Worm (Caenorhabditis elegans) whole organism, mixed stage, embryonic: Measurements from ENCODE around the gene Y41C4A.18.

Experiments used
- blmp-1 ChIP-seq: fragments of 150-350 bp; optimal IDR thresholded peaks from 2 replicates; lab custom pipeline; 2014; ENCODE audit warnings: missing biosample characterization, missing genetic modification characterization
- ceh-39 ChIP-seq: fragments of 150-350 bp; optimal IDR thresholded peaks from 2 replicates; lab custom pipeline; 2014; ENCODE audit warnings: missing biosample characterization, missing genetic modification characterization
- ceh-83 ChIP-seq: fragments of 200-800 bp; sonication (Bioruptor generic); optimal IDR thresholded peaks from 2 replicates; lab custom pipeline; 2018; ENCODE audit warnings: mild to moderate bottlenecking, missing genetic modification characterization, missing compliant biosample characterization
- ces-1 ChIP-seq: fragments of 150-350 bp; optimal IDR thresholded peaks from 2 replicates; lab custom pipeline; 2014; ENCODE audit warnings: missing biosample characterization, missing genetic modification reagents, missing genetic modification characterization
- cnd-1 ChIP-seq: fragments of 200-800 bp; sonication (Bioruptor generic); optimal IDR thresholded peaks from 2 replicates; lab custom pipeline; 2018; ENCODE audit warnings: mild to moderate bottlenecking, missing genetic modification characterization, missing compliant biosample characterization
- drap-1 ChIP-seq: fragments of 200-800 bp; sonication (Bioruptor generic); optimal IDR thresholded peaks from 3 replicates; lab custom pipeline; 2018; ENCODE audit warnings: mild to moderate bottlenecking, missing genetic modification characterization, missing compliant biosample characterization
- elt-1 ChIP-seq: sonication (generic microtip); optimal IDR thresholded peaks from 2 replicates; lab custom pipeline; 2017; ENCODE audit warnings: missing genetic modification characterization, mild to moderate bottlenecking, missing compliant biosample characterization, antibody characterized with exemption, moderate library complexity, borderline replicate concordance; ENCODE audit not compliant: insufficient read depth
- elt-3 ChIP-seq: fragments of 150-350 bp; optimal IDR thresholded peaks from 2 replicates; lab custom pipeline; 2014; ENCODE audit warnings: missing biosample characterization, missing genetic modification characterization
- ham-2 ChIP-seq: fragments of 200-800 bp; sonication (Bioruptor generic); optimal IDR thresholded peaks from 2 replicates; lab custom pipeline; 2018; ENCODE audit warnings: mild to moderate bottlenecking, missing genetic modification characterization, missing compliant biosample characterization
- hlh-1 ChIP-seq: fragments of 150-350 bp; optimal IDR thresholded peaks from 2 replicates; lab custom pipeline; 2014; ENCODE audit warnings: missing biosample characterization, missing genetic modification reagents, missing genetic modification characterization
- lin-32 ChIP-seq: fragments of 200-800 bp; sonication (Bioruptor generic); optimal IDR thresholded peaks from 2 replicates; lab custom pipeline; 2018; ENCODE audit warnings: mild to moderate bottlenecking, missing genetic modification characterization, missing compliant biosample characterization
- lsy-2 ChIP-seq: fragments of 150-350 bp; optimal IDR thresholded peaks from 2 replicates; lab custom pipeline; 2014; ENCODE audit warnings: missing biosample characterization, missing genetic modification characterization
- mab-5 ChIP-seq: fragments of 150-350 bp; optimal IDR thresholded peaks from 2 replicates; lab custom pipeline; 2014; ENCODE audit warnings: missing biosample characterization, missing genetic modification characterization
- mep-1 ChIP-seq: fragments of 150-350 bp; optimal IDR thresholded peaks from 2 replicates; lab custom pipeline; 2017; ENCODE audit warnings: missing biosample characterization, missing genetic modification reagents, missing genetic modification characterization, inconsistent platforms
- mls-2 ChIP-seq: sonication (generic microtip); optimal IDR thresholded peaks from 2 replicates; lab custom pipeline; 2016; ENCODE audit warnings: mild to moderate bottlenecking, missing genetic modification characterization, moderate library complexity, missing compliant biosample characterization
- nhr-2 ChIP-seq: fragments of 150-350 bp; optimal IDR thresholded peaks from 2 replicates; lab custom pipeline; 2014; ENCODE audit warnings: missing biosample characterization, missing genetic modification characterization
- nhr-237 ChIP-seq: fragments of 150-350 bp; optimal IDR thresholded peaks from 2 replicates; lab custom pipeline; 2014; ENCODE audit warnings: missing biosample characterization, missing genetic modification characterization
- pha-4 ChIP-seq: fragments of 150-350 bp; optimal IDR thresholded peaks from 2 replicates; lab custom pipeline; 2018; ENCODE audit warnings: missing biosample characterization, missing genetic modification reagents, missing genetic modification characterization
- sptf-1 ChIP-seq: sonication (generic microtip); optimal IDR thresholded peaks from 2 replicates; lab custom pipeline; 2017; ENCODE audit warnings: mild to moderate bottlenecking, missing genetic modification characterization, moderate library complexity, missing compliant biosample characterization
- tbx-8 ChIP-seq: fragments of 200-800 bp; sonication (Bioruptor generic); optimal IDR thresholded peaks from 2 replicates; lab custom pipeline; 2018; ENCODE audit warnings: mild to moderate bottlenecking, missing genetic modification characterization, moderate library complexity, missing compliant biosample characterization
- unc-120 ChIP-seq: sonication (generic microtip); optimal IDR thresholded peaks from 2 replicates; lab custom pipeline; 2017; ENCODE audit warnings: missing genetic modification characterization, missing compliant biosample characterization; ENCODE audit not compliant: poor library complexity, severe bottlenecking
- unc-39 ChIP-seq: fragments of 150-350 bp; optimal IDR thresholded peaks from 2 replicates; lab custom pipeline; 2014; ENCODE audit warnings: missing biosample characterization, missing genetic modification characterization
- zip-8 ChIP-seq: fragments of 150-350 bp; optimal IDR thresholded peaks from 2 replicates; lab custom pipeline; 2014; ENCODE audit warnings: missing biosample characterization, missing genetic modification characterization
- ztf-11 ChIP-seq: fragments of 150-350 bp; optimal IDR thresholded peaks from 2 replicates; lab custom pipeline; 2014; ENCODE audit warnings: missing biosample characterization, missing genetic modification characterization

The Y41C4A.18 gene

DNA sequence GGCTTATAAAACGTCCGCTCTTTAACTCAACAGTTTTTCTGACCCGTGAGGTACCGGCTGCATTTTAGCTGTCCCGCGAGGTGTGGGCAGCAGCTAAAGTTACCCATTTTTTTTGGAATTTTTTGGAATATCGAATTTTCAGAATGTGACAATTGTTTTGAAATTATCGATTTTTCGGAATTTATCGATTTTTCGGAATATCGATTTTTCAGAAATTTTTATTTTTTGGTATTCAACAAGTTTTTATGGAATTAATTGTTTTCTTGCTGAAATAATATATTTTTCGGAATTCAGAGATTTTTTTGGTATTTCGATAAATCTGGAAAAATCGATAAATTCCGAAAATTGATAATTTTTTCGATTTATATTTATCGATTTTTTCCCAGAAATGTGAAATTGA lies 2.5 kb downstream of the Y41C4A.18 start:
- TF ChIP-seq ceh-39 (tag; lab: Kevin White, UChicago) (no peak), drap-1 (GFP tag; lab: Kevin White, UChicago) (no peak), mep-1 (tag; lab: Kevin White, UChicago) (no peak), unc-120 (tag; lab: Kevin White, UChicago) (no peak), zip-8 (tag; lab: Kevin White, UChicago) (no peak), tbx-8 (GFP tag; lab: Kevin White, UChicago) (no peak), nhr-237 (no peak), elt-3 (tag; lab: Kevin White, UChicago) (no peak), hlh-1 (tag; lab: Kevin White, UChicago) (no peak)

DNA sequence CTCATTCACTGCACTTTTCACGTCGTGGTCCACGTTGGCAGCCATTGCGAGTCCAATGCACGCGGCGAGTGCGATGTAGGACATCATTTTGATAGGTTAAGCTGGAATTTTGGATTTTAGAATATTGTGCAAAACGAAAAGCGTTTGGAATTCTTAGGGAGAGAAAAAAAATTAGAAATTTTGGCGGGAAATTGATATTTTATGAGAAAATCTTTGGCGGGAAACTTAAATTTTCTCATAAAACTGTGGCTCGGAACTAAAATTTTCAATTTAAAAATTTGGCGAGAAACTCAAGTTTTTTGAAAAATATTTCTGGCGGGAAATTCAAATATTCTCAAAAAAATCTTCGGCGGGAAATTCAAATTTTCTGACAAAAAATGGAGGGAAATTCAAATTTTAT lies 7.1 kb downstream of the Y41C4A.18 start, which contains the start of gene sup-1:
Gene sup-1 (minus strand): TSS at position 101 of the 400 bp plus-strand sequence.
- TF ChIP-seq pha-4 (no peak), nhr-2 (tag; lab: Kevin White, UChicago) (no peak), ceh-39 (tag; lab: Kevin White, UChicago) (no peak), ztf-11 (no peak), ham-2 (GFP tag; lab: Kevin White, UChicago) (no peak), nhr-237 (no peak)

DNA sequence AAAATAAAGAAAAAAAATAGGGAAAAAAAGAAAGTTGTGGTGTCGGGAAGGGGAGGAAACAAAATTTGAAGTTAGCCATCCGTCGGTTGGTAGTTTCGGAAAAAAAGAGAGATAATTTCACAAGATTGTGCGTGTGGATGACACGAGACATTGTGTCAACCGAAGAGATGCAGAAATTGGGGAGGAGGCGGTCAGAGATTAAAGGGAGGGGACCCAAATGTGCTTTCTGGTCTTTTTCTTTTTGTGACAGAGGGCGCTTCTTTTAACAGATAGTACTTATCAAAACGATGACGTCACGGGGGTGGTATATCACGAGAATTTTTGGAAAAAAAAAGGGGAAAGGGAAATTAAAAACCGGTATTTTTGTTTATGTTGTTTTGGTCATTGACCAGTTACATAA lies 8.1 kb downstream of the Y41C4A.18 start:
- TF ChIP-seq lin-32 (GFP tag; lab: Kevin White, UChicago) (no peak), sptf-1 (tag; lab: Kevin White, UChicago) (no peak), tbx-8 (GFP tag; lab: Kevin White, UChicago) (no peak), ces-1 (GFP tag; lab: Kevin White, UChicago) (peak; percentile 31)

DNA sequence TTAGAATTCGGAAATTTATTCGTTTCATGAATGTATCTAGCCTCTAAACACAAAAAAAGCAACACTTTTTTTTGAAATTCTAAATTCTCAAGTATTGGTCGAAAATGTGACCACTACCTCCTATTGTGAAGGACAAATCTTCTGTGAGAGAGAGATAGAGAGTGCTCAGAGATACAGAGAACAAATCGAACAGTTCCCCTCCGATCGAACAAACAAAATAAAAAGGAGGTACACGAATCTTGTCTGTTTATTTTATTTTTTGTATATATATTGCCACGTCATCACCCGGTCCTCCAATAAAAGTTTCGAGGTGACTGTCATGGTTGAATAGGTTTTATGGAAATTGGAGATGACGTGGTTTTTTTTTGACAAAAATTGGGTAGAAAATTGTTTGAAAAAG lies 10.5 kb downstream of the Y41C4A.18 start:
- TF ChIP-seq unc-39 (tag; lab: Kevin White, UChicago): no peak
- TF ChIP-seq lsy-2 (tag; lab: Kevin White, UChicago): no peak
- no peak for TF ChIP-seq ceh-39 (tag; lab: Kevin White, UChicago)
- TF ChIP-seq ces-1 (GFP tag; lab: Kevin White, UChicago): no peak
- TF ChIP-seq elt-3 (tag; lab: Kevin White, UChicago): no peak
- no peak for TF ChIP-seq cnd-1
- TF ChIP-seq ceh-83: no peak
- TF ChIP-seq, all 35 proteins: peak for 0

DNA sequence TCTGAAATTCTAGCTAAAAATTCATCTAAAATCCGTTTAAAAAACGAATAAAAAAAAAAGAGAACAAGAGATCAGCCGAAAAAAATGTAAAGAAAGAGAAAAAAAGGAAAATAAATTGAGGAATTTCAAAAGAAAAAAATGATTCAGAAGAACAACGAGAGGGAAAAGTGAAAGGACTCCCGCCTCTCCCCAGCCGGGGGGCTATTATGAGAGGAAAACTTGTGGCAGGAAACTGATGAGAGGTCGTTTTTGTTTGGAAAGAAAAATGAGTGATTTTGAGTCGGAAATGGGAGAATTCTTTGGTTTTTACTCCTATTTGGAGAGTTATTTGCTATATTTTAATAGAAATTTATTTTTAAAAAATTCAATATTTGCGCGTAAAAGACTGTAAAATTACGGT lies 11.8 kb downstream of the Y41C4A.18 start:
- no peak for TF ChIP-seq zip-8 (tag; lab: Kevin White, UChicago)
- TF ChIP-seq mep-1 (tag; lab: Kevin White, UChicago): no peak
- TF ChIP-seq unc-39 (tag; lab: Kevin White, UChicago): no peak
- no peak for TF ChIP-seq lsy-2 (tag; lab: Kevin White, UChicago)

DNA sequence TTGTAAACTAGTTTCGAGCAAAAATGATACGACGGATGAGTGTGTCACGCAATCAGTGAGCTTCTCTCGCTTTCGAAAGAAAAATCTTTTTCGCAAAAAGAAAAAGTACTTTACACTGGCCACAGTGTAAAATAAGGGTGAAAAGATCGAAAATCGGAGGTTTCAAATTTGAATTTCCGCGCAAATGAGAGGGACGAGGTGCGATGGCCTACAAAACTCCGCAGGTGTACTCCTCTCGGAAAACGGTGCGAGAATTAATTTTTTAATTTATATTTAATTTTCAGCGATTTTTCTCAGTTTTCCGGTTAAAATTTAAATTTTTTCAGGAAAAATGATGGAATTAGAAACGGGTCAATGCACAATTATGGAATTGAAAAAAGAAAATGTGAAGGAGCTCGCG lies 16.3 kb downstream of the Y41C4A.18 start, which contains the start of gene mrt-2:
Gene mrt-2 (plus strand): TSS at position 49 of the 400 bp plus-strand sequence.
- TF ChIP-seq mab-5 (tag; lab: Kevin White, UChicago) (no peak), blmp-1 (tag; lab: Kevin White, UChicago) (no peak), unc-39 (tag; lab: Kevin White, UChicago) (no peak), sptf-1 (tag; lab: Kevin White, UChicago) (peak; percentile 29), ces-1 (GFP tag; lab: Kevin White, UChicago) (peak; percentile 53), mep-1 (tag; lab: Kevin White, UChicago) (peak; percentile 45), elt-1 (no peak), nhr-2 (tag; lab: Kevin White, UChicago) (no peak), nhr-237 (peak; percentile 34), pha-4 (peak; percentile 7), drap-1 (GFP tag; lab: Kevin White, UChicago) (peak; percentile 2), hlh-1 (tag; lab: Kevin White, UChicago) (peak; percentile 32), cnd-1 (no peak), lsy-2 (tag; lab: Kevin White, UChicago) (peak; percentile 69)

DNA sequence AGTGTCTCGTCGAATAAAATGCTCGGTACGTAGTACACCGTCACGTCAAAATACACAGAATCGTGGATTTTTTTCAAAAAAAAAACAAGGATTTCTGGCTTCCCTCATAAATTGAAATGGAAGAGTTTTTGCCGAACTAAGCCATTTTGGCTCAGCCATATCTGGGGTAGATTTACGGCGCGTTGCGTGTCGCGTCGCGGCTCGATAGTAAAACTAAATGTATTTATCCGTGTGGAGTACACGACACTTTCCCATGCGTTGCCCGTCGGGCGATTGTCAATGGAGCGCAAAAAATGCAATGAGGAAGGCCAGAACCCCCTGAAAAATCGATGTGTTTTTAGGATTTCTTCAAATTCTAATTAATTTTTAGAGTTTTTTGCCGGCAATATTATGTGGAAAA lies 19.8 kb downstream of the Y41C4A.18 start:
- TF ChIP-seq hlh-1 (tag; lab: Kevin White, UChicago) (no peak), pha-4 (no peak), drap-1 (GFP tag; lab: Kevin White, UChicago) (no peak), mls-2 (no peak)

DNA sequence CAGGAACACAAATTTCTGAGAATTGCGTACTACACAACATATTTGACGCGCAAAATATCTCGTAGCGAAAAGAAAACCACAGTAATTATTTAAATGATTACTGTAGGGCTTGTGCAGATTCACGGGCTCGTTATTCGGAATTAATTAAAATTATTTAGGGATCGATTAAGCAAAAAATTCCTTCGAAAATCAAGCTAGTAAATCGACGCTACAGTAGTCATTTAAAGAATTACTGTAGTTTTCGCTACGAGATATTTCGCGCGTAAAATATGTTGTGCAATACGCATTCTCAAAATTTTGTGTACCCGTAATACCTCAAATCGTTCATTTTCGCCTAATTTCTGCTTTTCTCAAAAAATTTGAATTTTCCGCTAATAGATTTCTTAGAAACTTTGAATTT lies 20.4 kb downstream of the Y41C4A.18 start:
- no peak for TF ChIP-seq lin-32 (GFP tag; lab: Kevin White, UChicago)
